Worm (Caenorhabditis elegans) whole organism, L2 larva: Measurements from ENCODE around the gene otpl-5.

ENCODE experiments used
- lin-13 ChIP-seq: fragments of 150-350 bp; optimal IDR thresholded peaks from 2 replicates; lab custom pipeline; 2014; ENCODE audit warnings: missing biosample characterization, missing genetic modification reagents, missing genetic modification characterization
- ztf-11 ChIP-seq: sonication (generic microtip); optimal IDR thresholded peaks from 2 replicates; lab custom pipeline; 2017; ENCODE audit warnings: missing biosample characterization, missing genetic modification characterization

- TF ChIP-seq lin-13 (GFP tag; lab: Kevin White, UChicago) = no peak
- TF ChIP-seq ztf-11 (tag; lab: Kevin White, UChicago) = no peak
Observed at ce11 chrV:8495106-8495505, 34.2 kb upstream of the otpl-5 start.
